Worm (Caenorhabditis elegans): ENCODE measurements around the gene tsp-11.

ce11 chrX:9208492-9208891 is 45.5 kb downstream of the tsp-11 start:
- TF ChIP-seq F13H6.1 (tag; optimal IDR thresholded peaks at IDR 0.05) = no peak
- TF ChIP-seq pha-4 (tag; optimal IDR thresholded peaks at IDR 0.05) = no peak
- TF ChIP-seq dmd-4 (tag; optimal IDR thresholded peaks at IDR 0.05; ENCODE audit: borderline replicate concordance) = no peak
- no peak for TF ChIP-seq tbx-7 (tag; optimal IDR thresholded peaks at IDR 0.05)
- no peak for TF ChIP-seq elt-2 (tag; optimal IDR thresholded peaks at IDR 0.05)
- no peak for TF ChIP-seq gmeb-2 (tag; optimal IDR thresholded peaks at IDR 0.05)
- no peak for TF ChIP-seq dve-1 (tag; optimal IDR thresholded peaks at IDR 0.05)
- TF ChIP-seq pha-2 (tag; optimal IDR thresholded peaks at IDR 0.05) = no peak
- TF ChIP-seq lin-11 (tag; optimal IDR thresholded peaks at IDR 0.05) = no peak
